Worm (Caenorhabditis elegans): ENCODE data around the gene math-7.

ce11 chrII:1895762-1896161 is 9.5 kb upstream of the math-7 start, which contains the start of gene math-25:
- no peak for TF ChIP-seq tbx-37 (GFP tag; conservative IDR thresholded peaks at IDR 0.05)
- no peak for TF ChIP-seq B0310.2 (tag; optimal IDR thresholded peaks at IDR 0.05)
- TF ChIP-seq pes-1 (GFP tag; IDR thresholded peaks at IDR 0.05), result no peak
- no peak for TF ChIP-seq ama-1 (optimal IDR thresholded peaks at IDR 0.05)
- TF ChIP-seq flt-1 (GFP tag; IDR thresholded peaks at IDR 0.05), result no peak
